Fruit fly (Drosophila melanogaster): Measurements from ENCODE around the gene CG34451.

- TF ChIP-seq CG8301 (tag; optimal IDR thresholded peaks at IDR 0.05): no peak
- TF ChIP-seq CG8159 (tag; optimal IDR thresholded peaks at IDR 0.05): no peak
- TF ChIP-seq CG32121 (GFP tag; IDR thresholded peaks at IDR 0.05): no peak
- no peak for TF ChIP-seq D1 (tag; optimal IDR thresholded peaks at IDR 0.05)
- no peak for TF ChIP-seq gl (tag; optimal IDR thresholded peaks at IDR 0.05)
- TF ChIP-seq CG9948 (tag; optimal IDR thresholded peaks at IDR 0.05): no peak
- TF ChIP-seq CG4496 (GFP tag; IDR thresholded peaks at IDR 0.05): no peak
Observed at dm6 chr3L:15649561-15649960, 42.3 kb downstream of the CG34451 start, which contains the start of the genes Eig71Ea and Eig71Eb.

Measured in whole organism, pupa.